Fruit fly (Drosophila melanogaster) whole organism, prepupa: ENCODE results near the gene CG42375.

Source experiments
- Blimp-1 ChIP-seq: fragments of 200-800 bp; sonication (Bioruptor generic); optimal IDR thresholded peaks from 3 replicates; lab custom pipeline; 2017; ENCODE audit warnings: missing biosample characterization, missing genetic modification characterization, mild to moderate bottlenecking, moderate library complexity, missing genetic modification reagents
- CG10631 ChIP-seq: fragments of 200-800 bp; sonication (Bioruptor generic); optimal IDR thresholded peaks from 2 replicates; lab custom pipeline; 2016; ENCODE audit warnings: missing biosample characterization, missing genetic modification characterization
- CG10669 ChIP-seq: fragments of 200-800 bp; sonication (Bioruptor generic); optimal IDR thresholded peaks from 3 replicates; lab custom pipeline; 2018; ENCODE audit warnings: missing biosample characterization, mild to moderate bottlenecking, missing genetic modification characterization, moderate library complexity
- CG11294 ChIP-seq: fragments of 200-800 bp; sonication (Bioruptor generic); IDR thresholded peaks from 2 replicates; pipeline ENCODE4 v1.3.6; 2022; ENCODE audit warnings: missing biosample characterization, missing genetic modification characterization
- CG11902 ChIP-seq: fragments of 200-800 bp; sonication (Bioruptor generic); optimal IDR thresholded peaks from 3 replicates; lab custom pipeline; 2016; ENCODE audit warnings: missing biosample characterization, missing genetic modification characterization
- CG15336 ChIP-seq: fragments of 200-800 bp; sonication (Bioruptor generic); IDR thresholded peaks from 2 replicates; pipeline ENCODE4 v1.3.6; 2022; ENCODE audit warnings: missing biosample characterization, missing genetic modification characterization
- CG16779 ChIP-seq: fragments of 200-800 bp; sonication (Bioruptor generic); optimal IDR thresholded peaks from 3 replicates; lab custom pipeline; 2017; ENCODE audit warnings: missing biosample characterization, mild to moderate bottlenecking, missing genetic modification characterization
- CG3032 ChIP-seq: fragments of 200-800 bp; optimal IDR thresholded peaks from 2 replicates; lab custom pipeline; 2019; ENCODE audit warnings: missing biosample characterization, mild to moderate bottlenecking, missing genetic modification characterization, moderate library complexity
- CG31627 ChIP-seq: fragments of 200-800 bp; sonication (Bioruptor generic); optimal IDR thresholded peaks from 3 replicates; lab custom pipeline; 2016; ENCODE audit warnings: missing biosample characterization, missing genetic modification characterization
- CG32006 ChIP-seq: fragments of 200-800 bp; sonication (Bioruptor generic); optimal IDR thresholded peaks from 3 replicates; lab custom pipeline; 2017; ENCODE audit warnings: missing biosample characterization, mild to moderate bottlenecking, missing genetic modification characterization
- CG34406 ChIP-seq: fragments of 200-800 bp; sonication (Bioruptor generic); optimal IDR thresholded peaks from 3 replicates; lab custom pipeline; 2016; ENCODE audit warnings: missing biosample characterization, missing genetic modification characterization
- CG3919 ChIP-seq: fragments of 200-800 bp; sonication (Bioruptor generic); optimal IDR thresholded peaks from 3 replicates; lab custom pipeline; 2016; ENCODE audit warnings: missing biosample characterization, missing genetic modification characterization
- CG6163 ChIP-seq: fragments of 200-800 bp; sonication (Bioruptor generic); IDR thresholded peaks from 3 replicates; pipeline ENCODE4 v1.3.6; 2022; ENCODE audit warnings: missing biosample characterization, missing genetic modification characterization
- CG6276 ChIP-seq: fragments of 200-800 bp; sonication (Bioruptor generic); optimal IDR thresholded peaks from 2 replicates; lab custom pipeline; 2017; ENCODE audit warnings: missing biosample characterization, mild to moderate bottlenecking, missing genetic modification characterization
- CG6792 ChIP-seq: fragments of 200-800 bp; sonication (Bioruptor generic); optimal IDR thresholded peaks from 3 replicates; lab custom pipeline; 2016; ENCODE audit warnings: missing biosample characterization, missing genetic modification characterization
- CG6854 ChIP-seq: fragments of 200-800 bp; sonication (Bioruptor generic); optimal IDR thresholded peaks from 2 replicates; lab custom pipeline; 2017; ENCODE audit warnings: missing biosample characterization, mild to moderate bottlenecking, missing genetic modification characterization
- CG8119 ChIP-seq: fragments of 200-800 bp; sonication (Bioruptor generic); IDR thresholded peaks from 3 replicates; pipeline ENCODE4 v1.3.6; 2022; ENCODE audit warnings: missing biosample characterization, missing genetic modification characterization
- CG8319 ChIP-seq: fragments of 200-800 bp; sonication (Bioruptor generic); optimal IDR thresholded peaks from 3 replicates; lab custom pipeline; 2016; ENCODE audit warnings: missing biosample characterization, missing genetic modification characterization
- CG8632 ChIP-seq: fragments of 200-800 bp; sonication (Bioruptor generic); optimal IDR thresholded peaks from 3 replicates; lab custom pipeline; 2016; ENCODE audit warnings: missing biosample characterization, missing genetic modification characterization
- Eip78C ChIP-seq: fragments of 200-800 bp; sonication (Bioruptor generic); peaks from one replicate; lab custom pipeline; 2016; ENCODE audit warnings: missing biosample characterization, missing genetic modification characterization
- Eip93F ChIP-seq: fragments of 200-800 bp; sonication (Bioruptor generic); optimal IDR thresholded peaks from 2 replicates; lab custom pipeline; 2016; ENCODE audit warnings: missing biosample characterization, mild to moderate bottlenecking, missing genetic modification characterization
- Ets21C ChIP-seq: fragments of 200-800 bp; sonication (Bioruptor generic); optimal IDR thresholded peaks from 3 replicates; lab custom pipeline; 2016; ENCODE audit warnings: missing biosample characterization, missing genetic modification characterization
- Ets96B ChIP-seq: fragments of 200-800 bp; optimal IDR thresholded peaks from 2 replicates; lab custom pipeline; 2019; ENCODE audit warnings: missing biosample characterization, mild to moderate bottlenecking, missing genetic modification characterization, moderate library complexity
- Gug ChIP-seq: fragments of 200-800 bp; sonication (Bioruptor generic); IDR thresholded peaks from 2 replicates; pipeline ENCODE4 v1.3.6; 2022; ENCODE audit warnings: missing biosample characterization, missing genetic modification characterization
- Hr38 ChIP-seq: sonication (Bioruptor generic); optimal IDR thresholded peaks from 2 replicates; lab custom pipeline; 2016; ENCODE audit warnings: missing biosample characterization, missing genetic modification characterization
- Hr39 ChIP-seq: fragments of 200-800 bp; sonication (Bioruptor generic); optimal IDR thresholded peaks from 2 replicates; lab custom pipeline; 2016; ENCODE audit warnings: missing biosample characterization, missing genetic modification characterization
- Hr4 ChIP-seq: fragments of 200-800 bp; sonication (Bioruptor generic); optimal IDR thresholded peaks from 3 replicates; lab custom pipeline; 2016; ENCODE audit warnings: missing biosample characterization, missing genetic modification characterization
- Lpt ChIP-seq: fragments of 200-800 bp; sonication (Bioruptor generic); optimal IDR thresholded peaks from 3 replicates; lab custom pipeline; 2016; ENCODE audit warnings: missing biosample characterization, missing genetic modification characterization
- Smox ChIP-seq: fragments of 200-800 bp; sonication (Bioruptor generic); optimal IDR thresholded peaks from 3 replicates; lab custom pipeline; 2016; ENCODE audit warnings: missing biosample characterization, missing genetic modification characterization
- Sox102F ChIP-seq: fragments of 200-800 bp; sonication (Bioruptor generic); optimal IDR thresholded peaks from 2 replicates; lab custom pipeline; 2016; ENCODE audit warnings: missing biosample characterization, mild to moderate bottlenecking, missing genetic modification characterization
- Sox14 ChIP-seq: fragments of 200-800 bp; sonication (Bioruptor generic); optimal IDR thresholded peaks from 3 replicates; lab custom pipeline; 2016; ENCODE audit warnings: missing biosample characterization, missing genetic modification characterization
- Sox15 ChIP-seq: fragments of 200-800 bp; sonication (Bioruptor generic); optimal IDR thresholded peaks from 3 replicates; lab custom pipeline; 2016; ENCODE audit warnings: missing biosample characterization, missing genetic modification characterization
- achi ChIP-seq: fragments of 200-800 bp; sonication (Bioruptor generic); optimal IDR thresholded peaks from 3 replicates; lab custom pipeline; 2016; ENCODE audit warnings: missing biosample characterization, missing genetic modification characterization
- acj6 ChIP-seq: fragments of 200-800 bp; sonication (Bioruptor generic); optimal IDR thresholded peaks from 3 replicates; lab custom pipeline; 2016; ENCODE audit warnings: missing biosample characterization, missing genetic modification characterization
- cyc ChIP-seq: fragments of 200-800 bp; sonication (Bioruptor generic); optimal IDR thresholded peaks from 3 replicates; lab custom pipeline; 2016; ENCODE audit warnings: missing biosample characterization, missing genetic modification characterization
- dac ChIP-seq: fragments of 200-800 bp; sonication (Bioruptor generic); optimal IDR thresholded peaks from 2 replicates; lab custom pipeline; 2017; ENCODE audit warnings: missing biosample characterization, mild to moderate bottlenecking, missing genetic modification characterization
- dsx ChIP-seq: fragments of 200-800 bp; optimal IDR thresholded peaks from 3 replicates; lab custom pipeline; 2019; ENCODE audit warnings: missing biosample characterization, mild to moderate bottlenecking, missing genetic modification characterization, moderate library complexity; ENCODE audit not compliant: poor library complexity, severe bottlenecking
- eg ChIP-seq: fragments of 200-800 bp; sonication (Bioruptor generic); IDR thresholded peaks from 3 replicates; pipeline ENCODE4 v1.3.6; 2022; ENCODE audit warnings: missing biosample characterization, missing genetic modification characterization
- esn ChIP-seq: fragments of 200-800 bp; sonication (Bioruptor generic); optimal IDR thresholded peaks from 2 replicates; lab custom pipeline; 2016; ENCODE audit warnings: missing biosample characterization, mild to moderate bottlenecking, missing genetic modification characterization, moderate library complexity
- fd59A ChIP-seq: fragments of 200-800 bp; sonication (Bioruptor generic); optimal IDR thresholded peaks from 2 replicates; lab custom pipeline; 2017; ENCODE audit warnings: missing biosample characterization, mild to moderate bottlenecking, missing genetic modification characterization, missing genetic modification reagents
- fd85E ChIP-seq: fragments of 200-800 bp; sonication (Bioruptor generic); optimal IDR thresholded peaks from 3 replicates; lab custom pipeline; 2016; ENCODE audit warnings: missing biosample characterization, missing genetic modification characterization
- fkh ChIP-seq: fragments of 200-800 bp; sonication (Bioruptor generic); optimal IDR thresholded peaks from 3 replicates; lab custom pipeline; 2017; ENCODE audit warnings: missing biosample characterization, mild to moderate bottlenecking, missing genetic modification characterization, moderate library complexity
- net ChIP-seq: fragments of 200-800 bp; sonication (Bioruptor generic); optimal IDR thresholded peaks from 3 replicates; lab custom pipeline; 2016; ENCODE audit warnings: missing biosample characterization, missing genetic modification characterization
- pdm3 ChIP-seq: fragments of 200-800 bp; sonication (Bioruptor generic); optimal IDR thresholded peaks from 3 replicates; lab custom pipeline; 2016; ENCODE audit warnings: missing biosample characterization, missing genetic modification characterization
- salr ChIP-seq, 2 experiments: fragments of 200-800 bp; sonication (Bioruptor generic); optimal IDR thresholded peaks; 3 replicates each; lab custom pipeline; 2016 to 2018; ENCODE audit warnings: missing biosample characterization in 2 of 2, missing genetic modification characterization in 2 of 2, mild to moderate bottlenecking in 1 of 2
- ss ChIP-seq, 2 experiments: fragments of 200-800 bp; sonication (Bioruptor generic); optimal IDR thresholded peaks; 2 replicates in 1 of 2; 3 replicates in 1 of 2; lab custom pipeline; 2017 to 2018; ENCODE audit warnings: mild to moderate bottlenecking in 2 of 2, missing biosample characterization in 2 of 2, missing genetic modification characterization in 2 of 2, moderate library complexity in 1 of 2
- svp ChIP-seq: fragments of 200-800 bp; sonication (Bioruptor generic); peaks from one replicate; lab custom pipeline; 2016; ENCODE audit warnings: missing biosample characterization, missing genetic modification characterization
- topi ChIP-seq: fragments of 200-800 bp; sonication (Bioruptor generic); optimal IDR thresholded peaks from 3 replicates; lab custom pipeline; 2016; ENCODE audit warnings: missing biosample characterization, missing genetic modification characterization
- vri ChIP-seq: fragments of 200-800 bp; sonication (Bioruptor generic); optimal IDR thresholded peaks from 3 replicates; lab custom pipeline; 2016; ENCODE audit warnings: missing biosample characterization, mild to moderate bottlenecking, missing genetic modification characterization

CG42375 gene

dm6 chr3R:13794666-13795055 is 15.2 kb downstream of the CG42375 start (continued):
- TF ChIP-seq CG6163 (peak; percentile 58; the same call in 2 of the 3 replicates), salr (GFP tag; optimal IDR thresholded peaks at IDR 0.05; lab: Kevin White, UChicago) (no peak), fd59A (GFP tag; lab: Kevin White, UChicago) (no peak), CG8319 (no peak), net (no peak), Sox102F (GFP tag; lab: Kevin White, UChicago) (no peak), Hr4 (no peak), Hr39 (no peak), fd85E (GFP tag; lab: Kevin White, UChicago) (no peak), CG32006 (no peak), vri (GFP tag; lab: Kevin White, UChicago) (no peak), Smox (no peak), CG11902 (GFP tag; lab: Kevin White, UChicago) (no peak), CG3032 (no peak), CG6792 (GFP tag; lab: Kevin White, UChicago) (no peak), CG6854 (peak; percentile 18), esn (GFP tag; lab: Kevin White, UChicago) (no peak), Ets96B (tag; lab: Kevin White, UChicago) (no peak), CG3919 (GFP tag; lab: Kevin White, UChicago) (peak; percentile 19), cyc (no peak), svp (peak; percentile 71), CG16779 (tag; lab: Kevin White, UChicago) (no peak), CG6276 (GFP tag; lab: Kevin White, UChicago) (peak; percentile 10)

DNA sequence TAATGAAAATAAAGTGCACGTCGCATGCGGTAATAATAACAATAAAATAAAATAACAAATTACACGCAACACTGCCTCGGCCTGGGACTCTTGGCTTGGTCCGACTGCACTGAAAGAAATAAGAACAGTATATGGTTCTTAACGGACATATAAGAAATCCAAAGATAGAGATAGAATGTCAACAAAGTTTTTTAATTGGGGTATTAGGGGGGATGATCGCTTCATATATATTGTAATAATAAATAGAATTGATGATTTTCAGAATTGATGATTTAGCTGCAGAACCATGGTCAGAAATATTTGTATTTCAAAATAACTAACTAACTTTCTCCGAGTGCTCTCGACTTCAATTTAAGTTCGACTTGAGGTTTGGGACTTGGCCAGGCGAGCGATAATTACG is 16.6 kb downstream of the CG42375 start:
- TF ChIP-seq dac (GFP tag; lab: Kevin White, UChicago), result peak; percentile 59
- peak; percentile 59 for TF ChIP-seq Eip93F
- no peak for TF ChIP-seq dsx (GFP tag; lab: Kevin White, UChicago)
- no peak for TF ChIP-seq Ets96B (tag; lab: Kevin White, UChicago)
- peak; percentile 59 for TF ChIP-seq CG6163
- TF ChIP-seq CG6276 (GFP tag; lab: Kevin White, UChicago), result peak; percentile 74
- peak; percentile 93 for TF ChIP-seq svp
- no peak for TF ChIP-seq CG10669 (GFP tag; lab: Kevin White, UChicago)
- TF ChIP-seq Hr39, result peak; percentile 60
- peak; percentile 75 for TF ChIP-seq CG8119 (GFP tag; lab: Robert Waterston, UW)
- TF ChIP-seq Lpt (GFP tag; lab: Kevin White, UChicago), result peak; percentile 57
- TF ChIP-seq Sox14, result peak; percentile 71
- peak; percentile 80 for TF ChIP-seq topi (GFP tag; lab: Kevin White, UChicago)
- peak; percentile 65 for TF ChIP-seq pdm3
- TF ChIP-seq fd59A (GFP tag; lab: Kevin White, UChicago), result no peak
- peak; percentile 61 for TF ChIP-seq CG31627 (GFP tag; lab: Kevin White, UChicago)
- TF ChIP-seq CG3032, result no peak
- peak; percentile 81 for TF ChIP-seq achi (GFP tag; lab: Kevin White, UChicago)
- TF ChIP-seq eg (GFP tag; lab: Robert Waterston, UW), result peak; percentile 67
- TF ChIP-seq CG8319, result peak; percentile 47
- peak; percentile 57 for TF ChIP-seq Ets21C (GFP tag; lab: Kevin White, UChicago)
- peak in 1 of 2 experiments; percentile 84 for TF ChIP-seq salr (GFP tag; optimal IDR thresholded peaks at IDR 0.05; lab: Kevin White, UChicago)
- peak; percentile 60 for TF ChIP-seq CG10631
- TF ChIP-seq CG6792 (GFP tag; lab: Kevin White, UChicago), result peak; percentile 81
- TF ChIP-seq Gug (GFP tag; lab: Robert Waterston, UW), result peak; percentile 48
- TF ChIP-seq cyc, result peak; percentile 80
- TF ChIP-seq CG8632 (GFP tag; lab: Kevin White, UChicago), result peak; percentile 69
- TF ChIP-seq Sox15, result peak; percentile 37
- TF ChIP-seq acj6 (GFP tag; lab: Kevin White, UChicago), result peak; percentile 79
- TF ChIP-seq CG11902 (GFP tag; lab: Kevin White, UChicago), result peak; percentile 35
- peak; percentile 30 for TF ChIP-seq fd85E (GFP tag; lab: Kevin White, UChicago)
- TF ChIP-seq Eip78C (GFP tag; lab: Kevin White, UChicago), result peak; percentile 92
- no peak for TF ChIP-seq ss (GFP tag; optimal IDR thresholded peaks at IDR 0.05; lab: Kevin White, UChicago)
- TF ChIP-seq CG34406, result peak; percentile 75
- no peak for TF ChIP-seq fkh (GFP tag; lab: Kevin White, UChicago)
- TF ChIP-seq CG32006, result peak; percentile 90
- TF ChIP-seq Blimp-1 (GFP tag; lab: Kevin White, UChicago), result peak; percentile 65
- no peak for TF ChIP-seq Hr38 (GFP tag; lab: Kevin White, UChicago)
- TF ChIP-seq CG15336 (GFP tag; lab: Robert Waterston, UW), result peak; percentile 78
- peak; percentile 72 for TF ChIP-seq Hr4
- TF ChIP-seq Sox102F (GFP tag; lab: Kevin White, UChicago), result peak; percentile 79
- TF ChIP-seq CG11294 (GFP tag; lab: Robert Waterston, UW), result no peak
